Worm (Caenorhabditis elegans) whole organism, early embryonic: ENCODE data around the gene swd-2.1.

Experiments
- B0310.2 ChIP-seq: sonication (generic microtip); optimal IDR thresholded peaks from 2 replicates; lab custom pipeline; 2016; ENCODE audit warnings: mild to moderate bottlenecking, missing genetic modification characterization, missing compliant biosample characterization
- F13C5.2 ChIP-seq: sonication (generic microtip); optimal IDR thresholded peaks from 2 replicates; lab custom pipeline; 2017; ENCODE audit warnings: mild to moderate bottlenecking, missing genetic modification characterization, inconsistent platforms, missing compliant biosample characterization
- aly-1 ChIP-seq: sonication (generic microtip); optimal IDR thresholded peaks from 2 replicates; lab custom pipeline; 2016; ENCODE audit warnings: missing genetic modification characterization, missing compliant biosample characterization
- ama-1 ChIP-seq: fragments of 150-350 bp; optimal IDR thresholded peaks from 2 replicates; lab custom pipeline; 2014
- ceh-13 ChIP-seq: fragments of 200-800 bp; sonication (Bioruptor generic); optimal IDR thresholded peaks from 2 replicates; lab custom pipeline; 2018; ENCODE audit warnings: mild to moderate bottlenecking, missing genetic modification characterization, missing compliant biosample characterization
- ceh-36 ChIP-seq: sonication (generic microtip); optimal IDR thresholded peaks from 2 replicates; lab custom pipeline; 2016; ENCODE audit warnings: missing genetic modification characterization, inconsistent platforms, missing compliant biosample characterization
- ets-7 ChIP-seq: sonication (generic microtip); optimal IDR thresholded peaks from 2 replicates; lab custom pipeline; 2016; ENCODE audit warnings: missing genotype, missing genetic modification characterization, missing compliant biosample characterization
- flt-1 ChIP-seq: fragments of 200-800 bp; sonication (Bioruptor generic); IDR thresholded peaks from 2 replicates; pipeline ENCODE4 v1.3.6; 2022; ENCODE audit warnings: missing genetic modification characterization, missing compliant biosample characterization
- hmbx-1 ChIP-seq: sonication (generic microtip); optimal IDR thresholded peaks from 2 replicates; lab custom pipeline; 2016; ENCODE audit warnings: mild to moderate bottlenecking, missing genetic modification characterization, missing compliant biosample characterization
- hmg-4 ChIP-seq: fragments of 200-800 bp; sonication (Bioruptor generic); optimal IDR thresholded peaks from 2 replicates; lab custom pipeline; 2018; ENCODE audit warnings: mild to moderate bottlenecking, missing genetic modification characterization, missing compliant biosample characterization
- hnd-1 ChIP-seq: sonication (generic microtip); optimal IDR thresholded peaks from 2 replicates; lab custom pipeline; 2016; ENCODE audit warnings: missing genetic modification characterization, missing compliant biosample characterization
- pes-1 ChIP-seq: fragments of 200-800 bp; sonication (Bioruptor generic); IDR thresholded peaks from 2 replicates; pipeline ENCODE4 v1.3.6; 2022; ENCODE audit warnings: missing genetic modification reagents, missing genetic modification characterization, missing compliant biosample characterization
- scrt-1 ChIP-seq: fragments of 200-800 bp; sonication (Bioruptor generic); IDR thresholded peaks from 2 replicates; pipeline ENCODE4 v1.3.6; 2022; ENCODE audit warnings: missing genetic modification characterization, missing compliant biosample characterization
- sea-1 ChIP-seq: fragments of 200-800 bp; sonication (Bioruptor generic); conservative IDR thresholded peaks from 2 replicates; pipeline ENCODE4 v1.3.6; 2022; ENCODE audit warnings: missing genetic modification characterization, missing compliant biosample characterization
- tbx-11 ChIP-seq: fragments of 200-800 bp; sonication (Bioruptor generic); IDR thresholded peaks from 2 replicates; pipeline ENCODE4 v1.3.6; 2022; ENCODE audit warnings: missing genetic modification characterization, missing compliant biosample characterization
- tbx-37 ChIP-seq: fragments of 200-800 bp; sonication (Bioruptor generic); conservative IDR thresholded peaks from 2 replicates; pipeline ENCODE4 v1.3.6; 2022; ENCODE audit warnings: missing genetic modification reagents, missing genetic modification characterization, missing compliant biosample characterization
- tra-4 ChIP-seq: sonication (generic microtip); optimal IDR thresholded peaks from 2 replicates; lab custom pipeline; 2017; ENCODE audit warnings: missing genetic modification characterization, missing compliant biosample characterization

Gene swd-2.1

DNA sequence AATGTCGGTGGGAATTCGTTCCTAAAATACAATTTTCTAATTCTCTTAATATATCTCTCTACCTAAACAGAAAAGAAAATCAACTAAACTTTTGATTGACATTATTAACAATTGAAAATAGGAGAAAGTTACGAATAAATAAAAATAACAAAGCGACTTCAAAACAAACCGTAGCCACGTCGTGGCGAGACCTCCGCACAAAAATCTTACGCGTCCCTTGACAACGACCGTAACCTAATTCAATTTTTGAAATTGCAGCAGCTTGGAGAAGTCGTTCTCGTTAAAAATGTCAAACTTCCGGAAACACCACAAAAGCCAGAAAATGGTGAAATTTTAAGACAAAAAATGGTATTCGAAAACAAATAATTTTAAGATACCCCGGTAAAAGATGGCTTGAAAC, 11.5 kb upstream of the swd-2.1 start:
- TF ChIP-seq hmbx-1 (tag; lab: Kevin White, UChicago): no peak
- no peak for TF ChIP-seq tbx-11 (GFP tag; lab: Robert Waterston, UW)

DNA sequence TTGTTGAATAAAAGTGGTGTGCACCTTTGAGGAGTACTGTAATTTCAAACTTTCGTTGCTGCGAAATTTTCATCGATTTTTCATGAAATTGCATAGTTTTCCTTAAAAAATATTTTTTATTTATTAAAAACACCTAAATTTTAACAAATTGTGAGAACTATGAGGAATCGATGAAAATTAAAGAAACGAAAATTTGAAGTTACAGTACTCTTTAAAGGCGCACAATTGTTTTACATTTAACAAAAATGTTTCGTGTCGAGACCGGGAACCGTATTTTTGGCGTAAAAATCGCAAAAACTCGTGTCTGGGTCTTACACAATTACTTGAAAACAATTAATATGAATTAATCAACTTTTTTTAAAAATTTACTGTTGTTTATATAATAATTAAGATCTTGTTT, 5.7 kb upstream of the swd-2.1 start, which contains the start of gene rdl-1:
TSS of gene rdl-1 (minus strand) at position 101 of the 400 bp plus-strand sequence.
- TF ChIP-seq ama-1 (lab: Kevin White, UChicago) (no peak), hmg-4 (GFP tag; lab: Kevin White, UChicago) (no peak), ets-7 (no peak), F13C5.2 (tag; lab: Kevin White, UChicago) (no peak), tbx-37 (GFP tag; lab: Robert Waterston, UW) (no peak), ceh-36 (tag; lab: Kevin White, UChicago) (no peak), hmbx-1 (tag; lab: Kevin White, UChicago) (no peak)

DNA sequence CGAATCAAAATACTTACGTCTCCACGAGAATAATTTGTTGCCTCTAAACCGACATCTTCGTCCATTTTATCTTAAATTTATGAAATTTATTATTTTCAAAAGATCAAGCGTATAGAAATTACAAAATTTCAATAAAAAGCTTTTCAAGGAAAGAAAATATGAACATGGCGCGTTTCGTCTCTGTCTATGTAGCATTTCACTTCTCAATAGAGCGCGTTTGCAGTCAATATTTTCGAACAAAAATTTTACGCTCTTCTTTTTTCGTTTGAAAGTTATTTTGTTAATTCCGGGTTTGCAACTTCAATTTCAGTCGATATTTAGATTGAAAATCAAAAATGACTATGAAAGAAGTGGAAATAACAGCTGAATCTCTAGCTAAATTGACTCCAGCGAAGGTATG, 1.6 kb upstream of the swd-2.1 start, which contains the start of the genes hcf-1 and swd-2.2:
TSS of gene hcf-1 (minus strand) at position 70 of the 400 bp plus-strand sequence.
TSS of gene swd-2.2 (plus strand) at position 206 of the 400 bp plus-strand sequence.
- no peak for TF ChIP-seq F13C5.2 (tag; lab: Kevin White, UChicago)

DNA sequence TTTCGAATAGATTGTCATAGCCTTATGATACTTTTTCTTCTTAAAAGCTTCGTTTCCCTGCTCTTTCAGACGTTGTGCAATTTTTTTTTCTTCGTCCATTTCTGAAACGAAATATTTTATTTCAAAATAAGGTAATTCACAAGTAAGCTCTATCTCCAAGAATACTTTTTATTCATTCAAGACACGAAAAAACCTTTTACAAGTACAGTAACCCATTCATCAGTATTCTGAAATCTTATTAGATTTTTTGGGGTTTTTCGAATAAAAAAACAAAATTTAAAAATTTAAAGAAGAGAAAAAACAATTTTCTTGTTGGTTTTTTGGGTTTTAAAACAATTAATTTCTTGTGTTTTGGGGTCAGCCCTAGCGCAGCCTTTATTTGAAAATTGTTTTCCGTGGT, 3.0 kb downstream of the swd-2.1 start, which contains the start of gene rpap-3:
TSS of gene rpap-3 (minus strand) at position 101 of the 400 bp plus-strand sequence.
- TF ChIP-seq tbx-11 (GFP tag; lab: Robert Waterston, UW): no peak
- TF ChIP-seq pes-1 (GFP tag; lab: Robert Waterston, UW): no peak
- no peak for TF ChIP-seq aly-1 (tag; lab: Kevin White, UChicago)
- TF ChIP-seq hmg-4 (GFP tag; lab: Kevin White, UChicago): no peak
- TF ChIP-seq ceh-36 (tag; lab: Kevin White, UChicago): no peak
- no peak for TF ChIP-seq ets-7
- TF ChIP-seq tbx-37 (GFP tag; lab: Robert Waterston, UW): no peak
- TF ChIP-seq tra-4 (tag; lab: Kevin White, UChicago): no peak
- TF ChIP-seq hmbx-1 (tag; lab: Kevin White, UChicago): no peak
- TF ChIP-seq flt-1 (GFP tag; lab: Robert Waterston, UW): no peak
- TF ChIP-seq hnd-1: no peak
- TF ChIP-seq F13C5.2 (tag; lab: Kevin White, UChicago): no peak
- no peak for TF ChIP-seq scrt-1 (GFP tag; lab: Robert Waterston, UW)
- TF ChIP-seq ama-1 (lab: Kevin White, UChicago): no peak
- no peak for TF ChIP-seq ceh-13 (GFP tag; lab: Kevin White, UChicago)
- no peak for TF ChIP-seq B0310.2
- TF ChIP-seq sea-1 (GFP tag; lab: Robert Waterston, UW): no peak

DNA sequence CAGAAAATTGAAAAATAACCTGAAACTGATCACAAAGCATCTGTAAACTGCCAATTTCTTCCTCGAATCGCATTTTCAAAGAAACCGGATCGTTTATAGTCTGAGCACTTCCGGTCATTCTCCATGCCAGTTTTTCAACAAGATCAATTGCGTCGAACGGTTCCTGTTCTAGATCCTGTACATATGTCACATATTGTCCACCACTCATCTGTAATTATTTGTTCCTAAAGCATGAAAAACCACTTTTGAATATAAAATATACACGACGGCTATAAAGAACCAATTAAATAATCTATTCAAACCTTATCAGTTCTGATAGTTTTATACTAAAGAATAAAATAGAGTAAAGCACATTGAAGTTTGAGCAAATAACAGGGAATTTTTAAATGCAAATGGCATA, 6.5 kb downstream of the swd-2.1 start, which contains the start of gene sec-10:
TSS of gene sec-10 (minus strand) at position 208 of the 400 bp plus-strand sequence.
- no peak for TF ChIP-seq ceh-36 (tag; lab: Kevin White, UChicago)
- TF ChIP-seq scrt-1 (GFP tag; lab: Robert Waterston, UW): no peak
- no peak for TF ChIP-seq hnd-1
- no peak for TF ChIP-seq aly-1 (tag; lab: Kevin White, UChicago)
- TF ChIP-seq hmg-4 (GFP tag; lab: Kevin White, UChicago): no peak
- TF ChIP-seq ceh-13 (GFP tag; lab: Kevin White, UChicago): no peak
- TF ChIP-seq tra-4 (tag; lab: Kevin White, UChicago): no peak
- no peak for TF ChIP-seq tbx-11 (GFP tag; lab: Robert Waterston, UW)
- TF ChIP-seq ets-7: no peak
- no peak for TF ChIP-seq ama-1 (lab: Kevin White, UChicago)
- no peak for TF ChIP-seq B0310.2
- TF ChIP-seq F13C5.2 (tag; lab: Kevin White, UChicago): no peak
- TF ChIP-seq pes-1 (GFP tag; lab: Robert Waterston, UW): no peak
- TF ChIP-seq tbx-37 (GFP tag; lab: Robert Waterston, UW): no peak
- TF ChIP-seq flt-1 (GFP tag; lab: Robert Waterston, UW): no peak
- no peak for TF ChIP-seq sea-1 (GFP tag; lab: Robert Waterston, UW)

DNA sequence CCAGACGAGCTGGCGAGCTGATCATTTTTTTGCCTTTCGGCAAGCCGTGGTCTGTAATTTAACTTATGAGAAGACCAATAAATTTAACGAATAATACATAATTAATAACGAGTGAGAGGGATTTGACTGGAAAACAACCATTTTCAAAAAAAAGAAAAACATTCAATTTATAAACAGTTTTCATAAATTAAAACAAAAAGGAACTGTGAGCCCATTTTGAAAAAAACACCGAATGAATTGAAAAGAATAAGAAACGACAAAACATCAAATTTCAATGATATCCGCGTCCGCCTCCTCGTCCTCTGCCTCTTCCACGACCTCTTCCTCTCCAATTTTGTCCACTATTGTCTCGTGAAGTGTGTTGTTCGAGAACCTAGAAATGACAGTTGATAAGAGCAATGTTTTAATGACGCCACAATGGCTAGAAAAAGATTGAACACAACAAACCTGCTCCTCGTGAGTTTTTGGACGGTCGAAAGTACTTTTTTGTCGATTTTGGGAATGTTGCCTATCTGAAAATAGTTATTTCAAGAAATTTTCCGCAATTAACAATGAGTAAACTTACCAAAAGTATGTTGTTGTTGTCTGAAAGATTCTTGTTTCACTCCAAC, 8.1 kb downstream of the swd-2.1 start, which contains the start of gene tag-321:
TSS of gene tag-321 (minus strand) at position 51 of the 611 bp plus-strand sequence.
- TF ChIP-seq sea-1 (GFP tag; lab: Robert Waterston, UW) (no peak), flt-1 (GFP tag; lab: Robert Waterston, UW) (no peak), hmg-4 (GFP tag; lab: Kevin White, UChicago) (no peak), B0310.2 (no peak), ets-7 (no peak), hnd-1 (no peak), ama-1 (lab: Kevin White, UChicago) (no peak), pes-1 (GFP tag; lab: Robert Waterston, UW) (no peak), F13C5.2 (tag; lab: Kevin White, UChicago) (no peak), tbx-37 (GFP tag; lab: Robert Waterston, UW) (no peak), ceh-13 (GFP tag; lab: Kevin White, UChicago) (no peak), aly-1 (tag; lab: Kevin White, UChicago) (no peak)

DNA sequence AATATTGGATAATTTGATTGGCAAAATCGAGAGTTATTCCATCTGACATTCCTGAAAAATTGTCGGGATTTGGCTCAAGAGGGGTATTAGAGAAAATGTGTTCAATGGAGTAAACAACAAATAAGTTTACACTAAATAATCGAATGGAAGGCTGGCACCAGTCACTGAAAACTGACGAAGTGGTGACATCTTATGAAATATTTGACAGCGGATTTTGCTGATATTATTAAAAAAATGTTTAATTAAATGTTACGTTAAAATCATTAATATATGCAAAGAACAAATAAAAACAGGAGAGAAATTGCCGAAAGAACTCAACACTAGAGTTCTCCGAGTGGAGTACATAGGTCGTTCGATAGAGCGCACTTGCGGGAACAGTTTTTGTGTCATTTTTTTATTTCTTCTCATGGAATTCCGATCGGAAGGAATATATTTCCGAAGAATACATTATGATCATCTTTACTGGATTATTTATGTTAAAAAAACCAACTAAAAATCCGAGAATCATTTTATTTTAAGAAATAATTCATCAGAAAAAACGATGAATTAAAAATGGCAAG, 9.8 kb downstream of the swd-2.1 start, which contains the start of gene tag-322:
TSS of gene tag-322 (minus strand) at position 51 of the 560 bp plus-strand sequence.
- TF ChIP-seq ama-1 (lab: Kevin White, UChicago) (no peak), ceh-36 (tag; lab: Kevin White, UChicago) (no peak), F13C5.2 (tag; lab: Kevin White, UChicago) (no peak), flt-1 (GFP tag; lab: Robert Waterston, UW) (no peak), scrt-1 (GFP tag; lab: Robert Waterston, UW) (no peak), pes-1 (GFP tag; lab: Robert Waterston, UW) (no peak), ceh-13 (GFP tag; lab: Kevin White, UChicago) (no peak), tra-4 (tag; lab: Kevin White, UChicago) (no peak), tbx-37 (GFP tag; lab: Robert Waterston, UW) (no peak), hnd-1 (no peak), hmg-4 (GFP tag; lab: Kevin White, UChicago) (no peak)
